Fruit fly (Drosophila melanogaster) whole organism, embryonic: ENCODE data around the gene GstD10.

Source experiments
- ATbp ChIP-seq: fragments of 200-800 bp; sonication (Bioruptor generic); optimal IDR thresholded peaks from 2 replicates; lab custom pipeline; 2017; ENCODE audit warnings: missing biosample characterization, mild to moderate bottlenecking, missing genetic modification characterization, missing genetic modification reagents
- Abd-B ChIP-seq: fragments of 200-800 bp; sonication (Bioruptor generic); optimal IDR thresholded peaks from 2 replicates; lab custom pipeline; 2018; ENCODE audit warnings: missing biosample characterization, mild to moderate bottlenecking, missing genetic modification characterization, moderate library complexity
- BEAF-32 ChIP-seq: fragments of 200-800 bp; sonication (Bioruptor generic); optimal IDR thresholded peaks from 3 replicates; lab custom pipeline; 2017; ENCODE audit warnings: missing biosample characterization, missing genetic modification characterization, mild to moderate bottlenecking, moderate library complexity, missing genetic modification reagents
- CG10274 ChIP-seq: fragments of 200-800 bp; sonication (Bioruptor generic); optimal IDR thresholded peaks from 3 replicates; lab custom pipeline; 2017; ENCODE audit warnings: missing biosample characterization, mild to moderate bottlenecking, missing genetic modification characterization
- CG11085 ChIP-seq: fragments of 200-800 bp; sonication (Bioruptor generic); IDR thresholded peaks from 2 replicates; pipeline ENCODE4 v1.3.6; 2022; ENCODE audit warnings: missing biosample characterization, missing genetic modification characterization
- CG11456 ChIP-seq: fragments of 200-800 bp; sonication (Bioruptor generic); IDR thresholded peaks from 3 replicates; pipeline ENCODE4 v1.3.6; 2022; ENCODE audit warnings: missing biosample characterization, missing genetic modification characterization
- CG13775 ChIP-seq: fragments of 200-800 bp; sonication (Bioruptor generic); optimal IDR thresholded peaks from 3 replicates; lab custom pipeline; 2017; ENCODE audit warnings: missing biosample characterization, mild to moderate bottlenecking, missing genetic modification characterization
- CG14710 ChIP-seq: fragments of 200-800 bp; sonication (Bioruptor generic); optimal IDR thresholded peaks from 3 replicates; lab custom pipeline; 2019; ENCODE audit warnings: missing biosample characterization, mild to moderate bottlenecking, missing genetic modification characterization, moderate library complexity
- CG17361 ChIP-seq: fragments of 200-800 bp; sonication (Bioruptor generic); IDR thresholded peaks from 3 replicates; pipeline ENCODE4 v1.3.6; 2022; ENCODE audit warnings: missing biosample characterization, missing genetic modification characterization
- CG1832 ChIP-seq: fragments of 200-800 bp; sonication (Bioruptor generic); optimal IDR thresholded peaks from 2 replicates; lab custom pipeline; 2017; ENCODE audit warnings: missing biosample characterization, mild to moderate bottlenecking, missing genetic modification characterization, inconsistent platforms
- CG2120 ChIP-seq: fragments of 200-800 bp; sonication (Bioruptor generic); optimal IDR thresholded peaks from 3 replicates; lab custom pipeline; 2016; ENCODE audit warnings: missing biosample characterization, missing genetic modification characterization
- CG2199 ChIP-seq: fragments of 200-800 bp; sonication (Bioruptor generic); IDR thresholded peaks from 3 replicates; pipeline ENCODE4 v1.3.6; 2022; ENCODE audit warnings: missing biosample characterization, missing genetic modification characterization
- CG33213 ChIP-seq: fragments of 200-800 bp; sonication (Bioruptor generic); optimal IDR thresholded peaks from 3 replicates; lab custom pipeline; 2016; ENCODE audit warnings: missing biosample characterization, missing genetic modification characterization
- CG3847 ChIP-seq: fragments of 200-800 bp; sonication (Bioruptor generic); IDR thresholded peaks from 2 replicates; pipeline ENCODE4 v1.3.6; 2022; ENCODE audit warnings: missing biosample characterization, missing genetic modification characterization
- CG4282 ChIP-seq: fragments of 200-800 bp; sonication (Bioruptor generic); optimal IDR thresholded peaks from 2 replicates; lab custom pipeline; 2016; ENCODE audit warnings: missing biosample characterization, missing genetic modification characterization
- CG5953 ChIP-seq: fragments of 200-800 bp; sonication (Bioruptor generic); IDR thresholded peaks from 2 replicates; pipeline ENCODE4 v1.3.6; 2022; ENCODE audit warnings: missing biosample characterization, missing genetic modification characterization
- CG6272 ChIP-seq: fragments of 200-800 bp; sonication (Bioruptor generic); IDR thresholded peaks from 2 replicates; pipeline ENCODE4 v1.3.6; 2022; ENCODE audit warnings: missing biosample characterization, missing genetic modification characterization
- CG6854 ChIP-seq: fragments of 200-800 bp; sonication (Bioruptor generic); optimal IDR thresholded peaks from 3 replicates; lab custom pipeline; 2017; ENCODE audit warnings: missing biosample characterization, mild to moderate bottlenecking, missing genetic modification characterization
- CG8290 ChIP-seq, 3 experiments: fragments of 200-800 bp; sonication (Bioruptor generic); optimal IDR thresholded peaks; 2 replicates each; lab custom pipeline; 2016 to 2019; ENCODE audit warnings: missing biosample characterization in 3 of 3, missing genetic modification characterization in 3 of 3, mild to moderate bottlenecking in 2 of 3, moderate library complexity in 1 of 3
- CG9609 ChIP-seq: fragments of 200-800 bp; sonication (Bioruptor generic); optimal IDR thresholded peaks from 3 replicates; lab custom pipeline; 2016; ENCODE audit warnings: missing biosample characterization, missing genetic modification characterization
- CG9797 ChIP-seq: fragments of 200-800 bp; sonication (Bioruptor generic); optimal IDR thresholded peaks from 3 replicates; lab custom pipeline; 2018; ENCODE audit warnings: missing biosample characterization, mild to moderate bottlenecking, missing genetic modification characterization
- CG9876 ChIP-seq: fragments of 200-800 bp; sonication (Bioruptor generic); optimal IDR thresholded peaks from 2 replicates; lab custom pipeline; 2016; ENCODE audit warnings: missing biosample characterization, missing genetic modification characterization
- CoRest ChIP-seq: fragments of 200-800 bp; sonication (Bioruptor generic); optimal IDR thresholded peaks from 3 replicates; lab custom pipeline; 2018; ENCODE audit warnings: missing biosample characterization, mild to moderate bottlenecking, missing genetic modification characterization, moderate library complexity
- HLH4C ChIP-seq: fragments of 200-800 bp; sonication (Bioruptor generic); IDR thresholded peaks from 3 replicates; pipeline ENCODE4 v1.3.6; 2022; ENCODE audit warnings: missing biosample characterization, missing genetic modification characterization; ENCODE audit not compliant: partially characterized antibody
- Hmr ChIP-seq: fragments of 200-800 bp; sonication (Bioruptor generic); optimal IDR thresholded peaks from 3 replicates; lab custom pipeline; 2017; ENCODE audit warnings: mild to moderate bottlenecking, missing biosample characterization, missing genetic modification reagents, missing genetic modification characterization
- Meics ChIP-seq: fragments of 200-800 bp; sonication (Bioruptor generic); optimal IDR thresholded peaks from 2 replicates; lab custom pipeline; 2017; ENCODE audit warnings: missing biosample characterization, mild to moderate bottlenecking, missing genetic modification characterization
- NC2β ChIP-seq: fragments of 200-800 bp; sonication (Bioruptor generic); optimal IDR thresholded peaks from 2 replicates; lab custom pipeline; 2016; ENCODE audit warnings: missing biosample characterization, missing genetic modification characterization
- Ptx1 ChIP-seq: fragments of 200-800 bp; sonication (Bioruptor generic); IDR thresholded peaks from 2 replicates; pipeline ENCODE4 v1.3.6; 2022; ENCODE audit warnings: missing biosample characterization, missing genetic modification characterization
- Scr ChIP-seq: fragments of 200-800 bp; sonication (Bioruptor generic); IDR thresholded peaks from 2 replicates; pipeline ENCODE4 v1.3.6; 2022; ENCODE audit warnings: missing biosample characterization, missing genetic modification characterization; ENCODE audit not compliant: partially characterized antibody
- amos ChIP-seq: fragments of 200-800 bp; sonication (Bioruptor generic); IDR thresholded peaks from 2 replicates; pipeline ENCODE4 v1.3.6; 2022; ENCODE audit warnings: missing biosample characterization, missing genetic modification characterization; ENCODE audit not compliant: partially characterized antibody
- bsh ChIP-seq, 2 experiments: fragments of 200-800 bp; sonication (Bioruptor generic); optimal IDR thresholded peaks; 2 replicates each; lab custom pipeline; 2017 to 2018; ENCODE audit warnings: mild to moderate bottlenecking in 2 of 2, missing biosample characterization in 2 of 2, missing genetic modification characterization in 2 of 2, moderate library complexity in 1 of 2
- caup ChIP-seq: fragments of 200-800 bp; sonication (Bioruptor generic); optimal IDR thresholded peaks from 3 replicates; lab custom pipeline; 2017; ENCODE audit warnings: missing biosample characterization, mild to moderate bottlenecking, missing genetic modification characterization, moderate library complexity; ENCODE audit not compliant: severe bottlenecking
- da ChIP-seq: fragments of 200-800 bp; sonication (Bioruptor generic); optimal IDR thresholded peaks from 2 replicates; lab custom pipeline; 2016; ENCODE audit warnings: missing biosample characterization, missing genetic modification characterization
- dysf ChIP-seq: fragments of 200-800 bp; sonication (Bioruptor generic); IDR thresholded peaks from 3 replicates; pipeline ENCODE4 v1.3.6; 2022; ENCODE audit warnings: missing biosample characterization, missing genetic modification characterization
- ewg ChIP-seq: fragments of 200-800 bp; sonication (Bioruptor generic); optimal IDR thresholded peaks from 3 replicates; lab custom pipeline; 2017; ENCODE audit warnings: mild to moderate bottlenecking, missing biosample characterization, missing genetic modification reagents, missing genetic modification characterization
- ftz-f1 ChIP-seq: fragments of 200-800 bp; sonication (Bioruptor generic); optimal IDR thresholded peaks from 2 replicates; lab custom pipeline; 2016; ENCODE audit warnings: missing biosample characterization, missing genetic modification characterization
- jing ChIP-seq: fragments of 200-800 bp; sonication (Bioruptor generic); optimal IDR thresholded peaks from 2 replicates; lab custom pipeline; 2018; ENCODE audit warnings: missing biosample characterization, mild to moderate bottlenecking, missing genetic modification characterization
- knrl ChIP-seq: fragments of 200-800 bp; sonication (Bioruptor generic); IDR thresholded peaks from 3 replicates; pipeline ENCODE4 v1.3.6; 2022; ENCODE audit warnings: missing biosample characterization, missing genetic modification characterization; ENCODE audit not compliant: partially characterized antibody
- lilli ChIP-seq: fragments of 200-800 bp; sonication (Bioruptor generic); optimal IDR thresholded peaks from 3 replicates; lab custom pipeline; 2016; ENCODE audit warnings: missing biosample characterization, missing genetic modification characterization
- mam ChIP-seq: fragments of 200-800 bp; sonication (Bioruptor generic); optimal IDR thresholded peaks from 3 replicates; lab custom pipeline; 2016; ENCODE audit warnings: missing biosample characterization, missing genetic modification characterization
- oc ChIP-seq: fragments of 200-800 bp; sonication (Bioruptor generic); optimal IDR thresholded peaks from 2 replicates; lab custom pipeline; 2018; ENCODE audit warnings: missing biosample characterization, mild to moderate bottlenecking, missing genetic modification characterization, moderate library complexity
- otp ChIP-seq: fragments of 200-800 bp; sonication (Bioruptor generic); IDR thresholded peaks from 3 replicates; pipeline ENCODE4, ENCODE4 v1.3.6; 2022; ENCODE audit warnings: missing biosample characterization, missing genetic modification characterization
- phol ChIP-seq: fragments of 200-800 bp; sonication (Bioruptor generic); optimal IDR thresholded peaks from 3 replicates; lab custom pipeline; 2018; ENCODE audit warnings: missing biosample characterization, mild to moderate bottlenecking, missing genetic modification characterization, moderate library complexity
- scrt ChIP-seq: fragments of 200-800 bp; sonication (Bioruptor generic); optimal IDR thresholded peaks from 2 replicates; lab custom pipeline; 2018; ENCODE audit warnings: missing biosample characterization, mild to moderate bottlenecking, missing genetic modification characterization, moderate library complexity
- sob ChIP-seq: fragments of 200-800 bp; sonication (Bioruptor generic); IDR thresholded peaks from 2 replicates; pipeline ENCODE4 v1.3.6; 2022; ENCODE audit warnings: missing biosample characterization, missing genetic modification characterization
- tap ChIP-seq: fragments of 200-800 bp; optimal IDR thresholded peaks from 3 replicates; lab custom pipeline; 2019; ENCODE audit warnings: missing biosample characterization, mild to moderate bottlenecking, missing genetic modification characterization, moderate library complexity
- tin ChIP-seq: fragments of 200-800 bp; sonication (Bioruptor generic); optimal IDR thresholded peaks from 3 replicates; lab custom pipeline; 2016; ENCODE audit warnings: missing biosample characterization, missing genetic modification characterization
- tna ChIP-seq: fragments of 200-800 bp; sonication (Bioruptor generic); IDR thresholded peaks from 2 replicates; pipeline ENCODE4 v1.3.6; 2022; ENCODE audit warnings: missing biosample characterization, missing genetic modification characterization; ENCODE audit not compliant: partially characterized antibody
- tx ChIP-seq: fragments of 200-800 bp; sonication (Bioruptor generic); optimal IDR thresholded peaks from 2 replicates; lab custom pipeline; 2016; ENCODE audit warnings: missing biosample characterization, missing genetic modification characterization

The GstD10 gene

DNA sequence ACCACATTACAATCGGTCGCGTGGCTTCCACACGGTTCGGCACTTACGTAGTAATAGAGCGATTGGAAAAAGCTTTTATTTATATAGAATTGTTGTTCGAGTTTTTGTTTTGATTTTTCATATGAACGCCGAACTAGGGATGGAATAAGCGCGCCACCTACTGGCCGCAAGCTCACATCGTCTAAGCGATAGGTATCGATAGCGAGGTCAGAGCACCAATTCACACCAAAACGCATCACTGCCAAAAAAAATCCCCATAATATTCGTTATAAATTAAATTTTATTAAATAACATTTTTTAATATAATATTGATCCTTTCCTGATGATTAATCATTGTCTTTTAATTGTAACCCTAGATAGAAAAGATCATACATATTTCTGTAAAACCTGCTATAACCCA, 15.0 kb downstream of the GstD10 start, which contains the start of gene CG10038 (continued):
- TF ChIP-seq knrl (peak; percentile 96), da (GFP tag; lab: Kevin White, UChicago) (no peak), sob (GFP tag; lab: Robert Waterston, UW) (peak; percentile 56; the same call in 1 of the 2 replicates), scrt (no peak), ATbp (GFP tag; lab: Kevin White, UChicago) (no peak), jing (GFP tag; lab: Kevin White, UChicago) (no peak), mam (GFP tag; lab: Kevin White, UChicago) (peak; percentile 45), CG9609 (GFP tag; lab: Kevin White, UChicago) (no peak), CG13775 (GFP tag; lab: Kevin White, UChicago) (peak; percentile 21), otp (GFP tag; lab: Robert Waterston, UW) (no peak), tx (GFP tag; lab: Kevin White, UChicago) (no peak), CG8290 (GFP tag; optimal IDR thresholded peaks at IDR 0.05; lab: Kevin White, UChicago) (peak; percentile 42), CG8290 (tag; optimal IDR thresholded peaks at IDR 0.05; lab: Kevin White, UChicago) (no peak), bsh (GFP tag; optimal IDR thresholded peaks at IDR 0.05; lab: Kevin White, UChicago) (peak in 1 of 2 experiments; percentile 31), dysf (GFP tag; lab: Robert Waterston, UW) (0 out of 3 replicates have a peak, but pooled peaks have one; percentile 37), HLH4C (GFP tag; lab: Robert Waterston, UW) (peak; percentile 91), phol (peak; percentile 53), CG1832 (GFP tag; lab: Kevin White, UChicago) (no peak), ewg (no peak), NC2β (GFP tag; lab: Kevin White, UChicago) (no peak), tin (peak; percentile 56), lilli (GFP tag; lab: Kevin White, UChicago) (peak; percentile 59), CG33213 (GFP tag; lab: Kevin White, UChicago) (peak; percentile 67), CG9797 (peak; percentile 55), amos (GFP tag; lab: Robert Waterston, UW) (peak; percentile 97), Hmr (GFP tag; lab: Kevin White, UChicago) (peak; percentile 54), Abd-B (GFP tag; lab: Kevin White, UChicago) (peak; percentile 8), CG2199 (GFP tag; lab: Robert Waterston, UW) (no peak), BEAF-32 (peak; percentile 93), CG10274 (GFP tag; lab: Kevin White, UChicago) (no peak), CG17361 (GFP tag; lab: Robert Waterston, UW) (peak; percentile 37; the same call in 2 of the 3 replicates), Ptx1 (GFP tag; lab: Robert Waterston, UW) (peak; percentile 46), CG2120 (GFP tag; lab: Kevin White, UChicago) (peak; percentile 57), oc (tag; lab: Kevin White, UChicago) (no peak), Meics (GFP tag; lab: Kevin White, UChicago) (peak; percentile 35), CG14710 (tag; lab: Kevin White, UChicago) (peak; percentile 52), CG6854 (GFP tag; lab: Kevin White, UChicago) (no peak), ftz-f1 (GFP tag; lab: Kevin White, UChicago) (peak; percentile 86), CG3847 (GFP tag; lab: Robert Waterston, UW) (peak; percentile 55), CG5953 (GFP tag; lab: Robert Waterston, UW) (no peak), tap (no peak), CG11456 (GFP tag; lab: Robert Waterston, UW) (peak; percentile 72), CG6272 (GFP tag; lab: Robert Waterston, UW) (peak; percentile 68), caup (GFP tag; lab: Kevin White, UChicago) (peak; percentile 34), CoRest (peak; percentile 78), Scr (GFP tag; lab: Robert Waterston, UW) (peak; percentile 93), tna (GFP tag; lab: Robert Waterston, UW) (peak; percentile 91), CG9876 (peak; percentile 14), CG4282 (GFP tag; lab: Kevin White, UChicago) (no peak), CG11085 (no peak; the same call in 1 of the 2 replicates)
